Fruit fly (Drosophila melanogaster) whole organism, embryonic: ENCODE measurements around the gene CG2157.

Source experiments
- ATbp ChIP-seq: fragments of 200-800 bp; sonication (Bioruptor generic); optimal IDR thresholded peaks from 2 replicates; lab custom pipeline; 2017; ENCODE audit warnings: missing biosample characterization, mild to moderate bottlenecking, missing genetic modification characterization, missing genetic modification reagents
- CG10274 ChIP-seq: fragments of 200-800 bp; sonication (Bioruptor generic); optimal IDR thresholded peaks from 3 replicates; lab custom pipeline; 2017; ENCODE audit warnings: missing biosample characterization, mild to moderate bottlenecking, missing genetic modification characterization
- CG10462 ChIP-seq: fragments of 200-800 bp; sonication (Bioruptor generic); optimal IDR thresholded peaks from 2 replicates; lab custom pipeline; 2016; ENCODE audit warnings: missing biosample characterization, missing genetic modification characterization
- CG10654 ChIP-seq: fragments of 200-800 bp; sonication (Bioruptor generic); optimal IDR thresholded peaks from 2 replicates; lab custom pipeline; 2016; ENCODE audit warnings: missing biosample characterization, missing genetic modification characterization
- CG10979 ChIP-seq: fragments of 200-800 bp; sonication (Bioruptor generic); optimal IDR thresholded peaks from 2 replicates; lab custom pipeline; 2018; ENCODE audit warnings: missing biosample characterization, mild to moderate bottlenecking, missing genetic modification characterization, moderate library complexity
- CG11696 ChIP-seq: fragments of 200-800 bp; sonication (Bioruptor generic); IDR thresholded peaks from 2 replicates; pipeline ENCODE4 v1.3.6; 2022; ENCODE audit warnings: missing biosample characterization, missing genetic modification characterization
- CG13287 ChIP-seq: fragments of 200-800 bp; sonication (Bioruptor generic); IDR thresholded peaks from 2 replicates; pipeline ENCODE4 v1.3.6; 2022; ENCODE audit warnings: missing biosample characterization, missing genetic modification characterization; ENCODE audit not compliant: partially characterized antibody
- CG15479 ChIP-seq: fragments of 200-800 bp; sonication (Bioruptor generic); optimal IDR thresholded peaks from 3 replicates; lab custom pipeline; 2019; ENCODE audit warnings: missing biosample characterization, mild to moderate bottlenecking, missing genetic modification characterization, moderate library complexity
- CG15601 ChIP-seq: fragments of 200-800 bp; sonication (Bioruptor generic); optimal IDR thresholded peaks from 3 replicates; lab custom pipeline; 2019; ENCODE audit warnings: missing biosample characterization, mild to moderate bottlenecking, missing genetic modification characterization, moderate library complexity
- CG16863 ChIP-seq: fragments of 200-800 bp; sonication (Bioruptor generic); optimal IDR thresholded peaks from 3 replicates; lab custom pipeline; 2016; ENCODE audit warnings: missing biosample characterization, missing genetic modification characterization
- CG17359 ChIP-seq: fragments of 200-800 bp; sonication (Bioruptor generic); optimal IDR thresholded peaks from 3 replicates; lab custom pipeline; 2018; ENCODE audit warnings: missing biosample characterization, mild to moderate bottlenecking, missing genetic modification characterization, moderate library complexity
- CG17361 ChIP-seq: fragments of 200-800 bp; sonication (Bioruptor generic); IDR thresholded peaks from 3 replicates; pipeline ENCODE4 v1.3.6; 2022; ENCODE audit warnings: missing biosample characterization, missing genetic modification characterization
- CG17802 ChIP-seq: fragments of 200-800 bp; sonication (Bioruptor generic); optimal IDR thresholded peaks from 2 replicates; lab custom pipeline; 2018; ENCODE audit warnings: missing biosample characterization, mild to moderate bottlenecking, missing genetic modification characterization, moderate library complexity
- CG18764 ChIP-seq: fragments of 200-800 bp; sonication (Bioruptor generic); optimal IDR thresholded peaks from 3 replicates; lab custom pipeline; 2016; ENCODE audit warnings: missing biosample characterization, missing genetic modification characterization
- CG2199 ChIP-seq: fragments of 200-800 bp; sonication (Bioruptor generic); IDR thresholded peaks from 3 replicates; pipeline ENCODE4 v1.3.6; 2022; ENCODE audit warnings: missing biosample characterization, missing genetic modification characterization
- CG32772 ChIP-seq: fragments of 200-800 bp; sonication (Bioruptor generic); IDR thresholded peaks from 2 replicates; pipeline ENCODE4 v1.3.6; 2022; ENCODE audit warnings: missing biosample characterization, missing genetic modification characterization
- CG4854 ChIP-seq: fragments of 200-800 bp; sonication (Bioruptor generic); optimal IDR thresholded peaks from 2 replicates; lab custom pipeline; 2016; ENCODE audit warnings: missing biosample characterization, missing genetic modification characterization, inconsistent platforms
- CG8388 ChIP-seq: fragments of 200-800 bp; sonication (Bioruptor generic); optimal IDR thresholded peaks from 2 replicates; lab custom pipeline; 2019; ENCODE audit warnings: missing biosample characterization, mild to moderate bottlenecking, missing genetic modification characterization, moderate library complexity
- CG8924 ChIP-seq: fragments of 200-800 bp; optimal IDR thresholded peaks from 3 replicates; lab custom pipeline; 2019; ENCODE audit warnings: missing biosample characterization, mild to moderate bottlenecking, missing genetic modification characterization, moderate library complexity
- CG9215 ChIP-seq: fragments of 200-800 bp; sonication (Bioruptor generic); IDR thresholded peaks from 2 replicates; pipeline ENCODE4 v1.3.6; 2022; ENCODE audit warnings: missing biosample characterization, missing genetic modification characterization
- CG9876 ChIP-seq: fragments of 200-800 bp; sonication (Bioruptor generic); optimal IDR thresholded peaks from 2 replicates; lab custom pipeline; 2016; ENCODE audit warnings: missing biosample characterization, missing genetic modification characterization
- CoRest ChIP-seq: fragments of 200-800 bp; sonication (Bioruptor generic); optimal IDR thresholded peaks from 3 replicates; lab custom pipeline; 2018; ENCODE audit warnings: missing biosample characterization, mild to moderate bottlenecking, missing genetic modification characterization, moderate library complexity
- Dp ChIP-seq: fragments of 200-800 bp; sonication (Bioruptor generic); optimal IDR thresholded peaks from 2 replicates; lab custom pipeline; 2018; ENCODE audit warnings: missing biosample characterization, mild to moderate bottlenecking, missing genetic modification characterization, moderate library complexity
- Fer2 ChIP-seq: fragments of 200-800 bp; sonication (Bioruptor generic); optimal IDR thresholded peaks from 2 replicates; lab custom pipeline; 2018; ENCODE audit warnings: missing biosample characterization, mild to moderate bottlenecking, missing genetic modification characterization, moderate library complexity
- Hr3 ChIP-seq: fragments of 200-800 bp; sonication (Bioruptor generic); optimal IDR thresholded peaks from 3 replicates; lab custom pipeline; 2016; ENCODE audit warnings: missing biosample characterization, missing genetic modification characterization
- Max ChIP-seq: fragments of 200-800 bp; sonication (Bioruptor generic); optimal IDR thresholded peaks from 2 replicates; lab custom pipeline; 2016; ENCODE audit warnings: missing biosample characterization, mild to moderate bottlenecking, missing genetic modification characterization
- Med ChIP-seq: fragments of 200-800 bp; sonication (Bioruptor generic); peaks from one replicate; lab custom pipeline; 2016; ENCODE audit warnings: missing biosample characterization, missing genetic modification characterization, mild to moderate bottlenecking, inconsistent platforms, moderate library complexity
- Oaz ChIP-seq: fragments of 200-800 bp; sonication (Bioruptor generic); IDR thresholded peaks from 2 replicates; pipeline ENCODE4 v1.3.6; 2022; ENCODE audit warnings: missing biosample characterization, missing genetic modification characterization
- Vsx1 ChIP-seq: fragments of 200-800 bp; sonication (Bioruptor generic); optimal IDR thresholded peaks from 2 replicates; lab custom pipeline; 2017; ENCODE audit warnings: missing biosample characterization, mild to moderate bottlenecking, missing genetic modification characterization, missing genetic modification reagents
- btn ChIP-seq: fragments of 200-800 bp; sonication (Bioruptor generic); optimal IDR thresholded peaks from 2 replicates; lab custom pipeline; 2016; ENCODE audit warnings: missing biosample characterization, missing genetic modification characterization
- caup ChIP-seq: fragments of 200-800 bp; sonication (Bioruptor generic); optimal IDR thresholded peaks from 3 replicates; lab custom pipeline; 2017; ENCODE audit warnings: missing biosample characterization, mild to moderate bottlenecking, missing genetic modification characterization, moderate library complexity; ENCODE audit not compliant: severe bottlenecking
- cg ChIP-seq: fragments of 200-800 bp; sonication (Bioruptor generic); optimal IDR thresholded peaks from 3 replicates; lab custom pipeline; 2019; ENCODE audit warnings: missing biosample characterization, mild to moderate bottlenecking, missing genetic modification characterization, moderate library complexity
- chif ChIP-seq, 2 experiments: fragments of 200-800 bp; sonication (Bioruptor generic); optimal IDR thresholded peaks; 3 replicates each; lab custom pipeline; 2016; ENCODE audit warnings: missing biosample characterization in 2 of 2, missing genetic modification characterization in 2 of 2
- disco-r ChIP-seq: fragments of 200-800 bp; sonication (Bioruptor generic); optimal IDR thresholded peaks from 2 replicates; lab custom pipeline; 2016; ENCODE audit warnings: missing biosample characterization, missing genetic modification characterization
- dmrt99B ChIP-seq: fragments of 200-800 bp; sonication (Bioruptor generic); optimal IDR thresholded peaks from 2 replicates; lab custom pipeline; 2018; ENCODE audit warnings: missing biosample characterization, mild to moderate bottlenecking, missing genetic modification characterization, moderate library complexity
- exex ChIP-seq: fragments of 200-800 bp; sonication (Bioruptor generic); optimal IDR thresholded peaks from 4 replicates; lab custom pipeline; 2018; ENCODE audit warnings: missing biosample characterization, mild to moderate bottlenecking, missing genetic modification characterization, moderate library complexity
- gt ChIP-seq: fragments of 200-800 bp; sonication (Bioruptor generic); IDR thresholded peaks from 2 replicates; pipeline ENCODE4 v1.3.6; 2022; ENCODE audit warnings: missing biosample characterization, missing genetic modification characterization
- ind ChIP-seq: fragments of 200-800 bp; sonication (Bioruptor generic); optimal IDR thresholded peaks from 3 replicates; lab custom pipeline; 2016; ENCODE audit warnings: missing biosample characterization, missing genetic modification characterization
- lmd ChIP-seq: fragments of 200-800 bp; sonication (Bioruptor generic); IDR thresholded peaks from 2 replicates; pipeline ENCODE4 v1.3.6; 2022; ENCODE audit warnings: missing biosample characterization, missing genetic modification characterization
- org-1 ChIP-seq: fragments of 200-800 bp; sonication (Bioruptor generic); optimal IDR thresholded peaks from 2 replicates; lab custom pipeline; 2017; ENCODE audit warnings: missing biosample characterization, missing genetic modification characterization
- peb ChIP-seq: fragments of 200-800 bp; sonication (Bioruptor generic); IDR thresholded peaks from 2 replicates; pipeline ENCODE4 v1.3.6; 2022; ENCODE audit warnings: missing biosample characterization, missing genetic modification characterization
- pho ChIP-seq: fragments of 200-800 bp; sonication (Bioruptor generic); optimal IDR thresholded peaks from 2 replicates; lab custom pipeline; 2016; ENCODE audit warnings: missing biosample characterization, missing genetic modification characterization
- phol ChIP-seq: fragments of 200-800 bp; sonication (Bioruptor generic); optimal IDR thresholded peaks from 3 replicates; lab custom pipeline; 2018; ENCODE audit warnings: missing biosample characterization, mild to moderate bottlenecking, missing genetic modification characterization, moderate library complexity
- sc ChIP-seq, 3 experiments: fragments of >200 bp in 2 of 3; fragments of 200-800 bp in 1 of 3; sonication (Bioruptor generic) in 1 of 3; optimal IDR thresholded peaks; 2 replicates in 2 of 3; 3 replicates in 1 of 3; lab custom pipeline; 2017; ENCODE audit warnings: mild to moderate bottlenecking in 1 of 3, missing biosample characterization in 1 of 3, missing genetic modification characterization in 1 of 3, missing genetic modification reagents in 1 of 3
- shn ChIP-seq: fragments of 200-800 bp; sonication (Bioruptor generic); optimal IDR thresholded peaks from 3 replicates; lab custom pipeline; 2016; ENCODE audit warnings: missing biosample characterization, missing genetic modification characterization
- so ChIP-seq: fragments of 200-800 bp; sonication (Bioruptor generic); IDR thresholded peaks from 3 replicates; pipeline ENCODE4 v1.3.6; 2022; ENCODE audit warnings: missing biosample characterization, missing genetic modification characterization
- tap ChIP-seq: fragments of 200-800 bp; optimal IDR thresholded peaks from 3 replicates; lab custom pipeline; 2019; ENCODE audit warnings: missing biosample characterization, mild to moderate bottlenecking, missing genetic modification characterization, moderate library complexity

The CG2157 gene

dm6 chrX:10822678-10823440 is 46.2 kb upstream of the CG2157 start (continued):
- peak; percentile 57 for TF ChIP-seq ATbp
- peak; percentile 70 for TF ChIP-seq cg
- peak; percentile 34; the same call in 1 of the 3 replicates for TF ChIP-seq so
- peak; percentile 77 for TF ChIP-seq Med (GFP tag; lab: Kevin White, UChicago)
- peak; percentile 56; the same call in 1 of the 3 replicates for TF ChIP-seq CG2199 (GFP tag; lab: Robert Waterston, UW)
- TF ChIP-seq Fer2, result peak; percentile 33
- TF ChIP-seq CG8924 (tag; lab: Kevin White, UChicago), result peak; percentile 91
- TF ChIP-seq CG16863 (GFP tag; lab: Kevin White, UChicago), result peak; percentile 36
- peak; percentile 58 for TF ChIP-seq Hr3 (GFP tag; lab: Kevin White, UChicago)
- peak; percentile 73 for TF ChIP-seq org-1 (GFP tag; lab: Kevin White, UChicago)
- peak; percentile 44 for TF ChIP-seq caup
- TF ChIP-seq sc (optimal IDR thresholded peaks at IDR 0.05; lab: Kevin White, UChicago), result no peak
- TF ChIP-seq sc (GFP tag; optimal IDR thresholded peaks at IDR 0.05; lab: Kevin White, UChicago), result peak; percentile 71
- TF ChIP-seq CG17361, result peak; percentile 86
- peak; percentile 77 for TF ChIP-seq dmrt99B (tag; lab: Kevin White, UChicago)
- TF ChIP-seq shn (GFP tag; lab: Kevin White, UChicago), result peak; percentile 44
- TF ChIP-seq CG17802 (tag; lab: Kevin White, UChicago), result peak; percentile 34
- peak; percentile 65 for TF ChIP-seq lmd (GFP tag; lab: Robert Waterston, UW)
- TF ChIP-seq CG9215 (GFP tag; lab: Robert Waterston, UW), result peak; percentile 34; the same call in 1 of the 2 replicates
- peak; percentile 13 for TF ChIP-seq exex (tag; lab: Kevin White, UChicago)
- no peak for TF ChIP-seq CG13287 (GFP tag; lab: Robert Waterston, UW)
- peak; percentile 30 for TF ChIP-seq Max (GFP tag; lab: Kevin White, UChicago)
- peak; percentile 54 for TF ChIP-seq ind (GFP tag; lab: Kevin White, UChicago)
- no peak for TF ChIP-seq CG9876 (GFP tag; lab: Kevin White, UChicago)
- peak; percentile 48 for TF ChIP-seq CG15479
- peak; percentile 51 for TF ChIP-seq CG4854
- peak; percentile 18 to 55 for TF ChIP-seq chif (GFP tag; optimal IDR thresholded peaks at IDR 0.05; lab: Kevin White, UChicago)
- peak; percentile 28; the same call in 1 of the 2 replicates for TF ChIP-seq CG32772 (GFP tag; lab: Robert Waterston, UW)
- 0 out of 2 replicates have a peak, but pooled peaks have one; percentile 13 for TF ChIP-seq peb (GFP tag; lab: Robert Waterston, UW)
- peak; percentile 72 for TF ChIP-seq CG17359 (tag; lab: Kevin White, UChicago)
- peak; percentile 26 for TF ChIP-seq CG10274 (GFP tag; lab: Kevin White, UChicago)
- TF ChIP-seq Vsx1, result peak; percentile 33
- peak; percentile 25 for TF ChIP-seq pho
- no peak for TF ChIP-seq disco-r (GFP tag; lab: Kevin White, UChicago)
- TF ChIP-seq gt, result no peak
- TF ChIP-seq tap (tag; lab: Kevin White, UChicago), result peak; percentile 68
- no peak for TF ChIP-seq Oaz (GFP tag; lab: Robert Waterston, UW)
- peak; percentile 89 for TF ChIP-seq CG10979
- peak; percentile 100 for TF ChIP-seq CG8388 (GFP tag; lab: Kevin White, UChicago)
- peak; percentile 24 for TF ChIP-seq CG10654 (GFP tag; lab: Kevin White, UChicago)
- TF ChIP-seq CoRest (tag; lab: Kevin White, UChicago), result peak; percentile 87
- TF ChIP-seq phol (tag; lab: Kevin White, UChicago), result peak; percentile 89
- TF ChIP-seq CG18764 (GFP tag; lab: Kevin White, UChicago), result peak; percentile 25
- no peak for TF ChIP-seq btn
- peak; percentile 12 for TF ChIP-seq CG10462 (GFP tag; lab: Kevin White, UChicago)
- TF ChIP-seq Dp, result no peak
- TF ChIP-seq CG15601, result peak; percentile 62
- TF ChIP-seq CG11696 (GFP tag; lab: Robert Waterston, UW), result no peak
